Worm (Caenorhabditis elegans) whole organism, early embryonic: ENCODE results near the gene T05A7.7.

ENCODE experiments used
- B0310.2 ChIP-seq: sonication (generic microtip); optimal IDR thresholded peaks from 2 replicates; lab custom pipeline; 2016; ENCODE audit warnings: mild to moderate bottlenecking, missing genetic modification characterization, missing compliant biosample characterization
- aly-1 ChIP-seq: sonication (generic microtip); optimal IDR thresholded peaks from 2 replicates; lab custom pipeline; 2016; ENCODE audit warnings: missing genetic modification characterization, missing compliant biosample characterization
- ama-1 ChIP-seq: fragments of 150-350 bp; optimal IDR thresholded peaks from 2 replicates; lab custom pipeline; 2014
- ceh-36 ChIP-seq: sonication (generic microtip); optimal IDR thresholded peaks from 2 replicates; lab custom pipeline; 2016; ENCODE audit warnings: missing genetic modification characterization, inconsistent platforms, missing compliant biosample characterization
- ets-7 ChIP-seq: sonication (generic microtip); optimal IDR thresholded peaks from 2 replicates; lab custom pipeline; 2016; ENCODE audit warnings: missing genotype, missing genetic modification characterization, missing compliant biosample characterization
- flt-1 ChIP-seq: fragments of 200-800 bp; sonication (Bioruptor generic); IDR thresholded peaks from 2 replicates; pipeline ENCODE4 v1.3.6; 2022; ENCODE audit warnings: missing genetic modification characterization, missing compliant biosample characterization
- hmbx-1 ChIP-seq: sonication (generic microtip); optimal IDR thresholded peaks from 2 replicates; lab custom pipeline; 2016; ENCODE audit warnings: mild to moderate bottlenecking, missing genetic modification characterization, missing compliant biosample characterization
- hmg-4 ChIP-seq: fragments of 200-800 bp; sonication (Bioruptor generic); optimal IDR thresholded peaks from 2 replicates; lab custom pipeline; 2018; ENCODE audit warnings: mild to moderate bottlenecking, missing genetic modification characterization, missing compliant biosample characterization
- hnd-1 ChIP-seq: sonication (generic microtip); optimal IDR thresholded peaks from 2 replicates; lab custom pipeline; 2016; ENCODE audit warnings: missing genetic modification characterization, missing compliant biosample characterization
- scrt-1 ChIP-seq: fragments of 200-800 bp; sonication (Bioruptor generic); IDR thresholded peaks from 2 replicates; pipeline ENCODE4 v1.3.6; 2022; ENCODE audit warnings: missing genetic modification characterization, missing compliant biosample characterization
- sea-1 ChIP-seq: fragments of 200-800 bp; sonication (Bioruptor generic); conservative IDR thresholded peaks from 2 replicates; pipeline ENCODE4 v1.3.6; 2022; ENCODE audit warnings: missing genetic modification characterization, missing compliant biosample characterization
- tra-4 ChIP-seq: sonication (generic microtip); optimal IDR thresholded peaks from 2 replicates; lab custom pipeline; 2017; ENCODE audit warnings: missing genetic modification characterization, missing compliant biosample characterization

ce11 chrII:4667572-4667971 lies 13.7 kb downstream of the T05A7.7 start, which contains the start of gene fut-5:
- TF ChIP-seq ama-1, result no peak
- no peak for TF ChIP-seq tra-4
- TF ChIP-seq hmbx-1 (tag; lab: Kevin White, UChicago), result no peak
- no peak for TF ChIP-seq scrt-1 (GFP tag; lab: Robert Waterston, UW)
- TF ChIP-seq aly-1, result no peak
- TF ChIP-seq hmg-4 (GFP tag; lab: Kevin White, UChicago), result no peak
- TF ChIP-seq ceh-36 (tag; lab: Kevin White, UChicago), result no peak
- TF ChIP-seq sea-1 (GFP tag; lab: Robert Waterston, UW), result no peak
- no peak for TF ChIP-seq flt-1 (GFP tag; lab: Robert Waterston, UW)
- no peak for TF ChIP-seq B0310.2
- no peak for TF ChIP-seq hnd-1 (tag; lab: Kevin White, UChicago)
- no peak for TF ChIP-seq ets-7 (tag; lab: Kevin White, UChicago)
